Fruit fly (Drosophila melanogaster) whole organism: ENCODE data around the gene CG34297.

Source experiments
- CG8478 ChIP-seq: fragments of >200 bp; optimal IDR thresholded peaks from 2 replicates; lab custom pipeline; 2018; ENCODE audit warnings: inconsistent platforms
- EcR ChIP-seq, 2 experiments: fragments of >200 bp; optimal IDR thresholded peaks; 2 replicates each; lab custom pipeline; 2017; ENCODE audit warnings: missing biosample characterization in 2 of 2, missing genetic modification characterization in 2 of 2, missing genetic modification reagents in 2 of 2
- pan ChIP-seq: fragments of >200 bp; optimal IDR thresholded peaks from 2 replicates; lab custom pipeline; 2017
- psq ChIP-seq: fragments of >200 bp; optimal IDR thresholded peaks from 2 replicates; lab custom pipeline; 2017
- usp ChIP-seq: fragments of >200 bp; optimal IDR thresholded peaks from 2 replicates; lab custom pipeline; 2017; ENCODE audit warnings: missing biosample characterization, missing genetic modification characterization, mixed read lengths

dm6 chr3R:6771797-6772196 is 24.0 kb upstream of the CG34297 start:
- no peak for TF ChIP-seq CG8478 (lab: Kevin White, UChicago)
- TF ChIP-seq pan (lab: Kevin White, UChicago), result no peak
- TF ChIP-seq usp, result no peak
- TF ChIP-seq EcR (GFP tag; optimal IDR thresholded peaks at IDR 0.05; lab: Kevin White, UChicago), result no peak
- no peak for TF ChIP-seq psq (lab: Kevin White, UChicago)
